Fruit fly (Drosophila melanogaster): ENCODE measurements around the gene Root.

DNA sequence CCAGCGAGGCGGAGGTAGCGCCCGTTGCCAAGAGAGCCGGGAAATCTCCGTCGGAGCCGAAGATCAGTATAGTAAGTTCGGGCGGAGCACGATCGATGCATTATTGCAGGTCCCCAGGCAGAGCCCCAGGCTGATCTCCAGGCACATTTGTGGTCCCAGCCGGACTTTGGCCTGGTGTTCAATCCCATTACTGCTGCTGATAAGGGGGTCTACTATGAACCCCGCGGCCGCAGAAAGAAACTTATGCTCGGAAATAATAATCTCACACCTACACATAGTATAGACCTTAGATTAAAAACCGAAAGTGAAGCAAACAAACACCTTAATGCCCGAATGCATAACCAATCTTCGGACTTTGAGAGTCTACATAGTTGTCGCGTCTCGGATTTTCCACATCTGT lies 3.9 kb downstream of the Root start:
- TF ChIP-seq lz (GFP tag; optimal IDR thresholded peaks at IDR 0.05) (no peak), Ets21C (GFP tag; optimal IDR thresholded peaks at IDR 0.05) (no peak), dac (GFP tag; optimal IDR thresholded peaks at IDR 0.05) (no peak), CG6792 (GFP tag; optimal IDR thresholded peaks at IDR 0.05) (no peak), CG31627 (GFP tag; optimal IDR thresholded peaks at IDR 0.05) (no peak), CG11762 (GFP tag; optimal IDR thresholded peaks at IDR 0.05; ENCODE audit: insufficient read depth) (no peak), CG6854 (GFP tag; optimal IDR thresholded peaks at IDR 0.05) (peak; percentile 13), esn (GFP tag; optimal IDR thresholded peaks at IDR 0.05) (no peak), Met (GFP tag; optimal IDR thresholded peaks at IDR 0.05) (no peak), CG8632 (GFP tag; optimal IDR thresholded peaks at IDR 0.05) (no peak), Lpt (GFP tag; optimal IDR thresholded peaks at IDR 0.05) (no peak), Sox102F (GFP tag; optimal IDR thresholded peaks at IDR 0.05) (no peak), dsx (GFP tag; optimal IDR thresholded peaks at IDR 0.05; ENCODE audit: poor library complexity, severe bottlenecking) (no peak)

Data from whole organism, prepupa.